Worm (Caenorhabditis elegans): Measurements from ENCODE around the gene ebp-2.

Gene ebp-2

DNA sequence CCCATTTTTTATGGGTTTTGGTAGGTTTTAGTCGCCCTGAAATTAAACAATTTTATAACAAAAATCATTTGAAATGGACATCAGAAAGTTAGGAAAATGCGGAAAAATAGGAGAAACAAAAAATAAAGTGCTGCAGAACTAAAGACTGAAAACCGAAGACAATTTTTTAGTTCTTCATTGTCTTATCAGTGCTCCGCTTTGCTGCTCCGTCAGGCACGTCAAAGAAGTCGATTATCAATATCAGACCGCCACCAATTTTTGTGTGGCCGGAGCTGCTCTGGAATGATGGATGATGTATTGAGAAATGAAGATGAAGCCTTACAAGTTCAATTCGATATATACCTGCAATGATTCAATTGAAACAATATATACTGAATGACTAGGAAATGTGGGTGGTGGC is 4.1 kb upstream of the ebp-2 start, which contains the start of gene vha-6 (continued):
- TF ChIP-seq spr-1 (tag; optimal IDR thresholded peaks at IDR 0.05) (no peak), snpc-1.2 (GFP tag; IDR thresholded peaks at IDR 0.05) (no peak), ceh-20 (GFP tag; IDR thresholded peaks at IDR 0.05) (no peak), zip-2 (tag; optimal IDR thresholded peaks at IDR 0.05) (no peak), mes-2 (tag; optimal IDR thresholded peaks at IDR 0.05; ENCODE audit: poor library complexity, severe bottlenecking) (no peak), ces-1 (GFP tag; optimal IDR thresholded peaks at IDR 0.05) (no peak), dve-1 (tag; optimal IDR thresholded peaks at IDR 0.05; ENCODE audit: insufficient read depth) (peak; percentile 39), dmd-9 (GFP tag; IDR thresholded peaks at IDR 0.05) (no peak), rbr-2 (tag; optimal IDR thresholded peaks at IDR 0.05) (no peak), daf-8 (GFP tag; IDR thresholded peaks at IDR 0.05) (no peak), daf-19 (GFP tag; conservative IDR thresholded peaks at IDR 0.05) (no peak), pqm-1 (tag; optimal IDR thresholded peaks at IDR 0.05) (peak; percentile 93), mxl-2 (GFP tag; conservative IDR thresholded peaks at IDR 0.05) (no peak), set-16 (GFP tag; IDR thresholded peaks at IDR 0.05) (no peak), ZK337.2 (GFP tag; IDR thresholded peaks at IDR 0.05) (no peak), dpl-1 (GFP tag; optimal IDR thresholded peaks at IDR 0.05) (no peak), cey-2 (tag; optimal IDR thresholded peaks at IDR 0.05; ENCODE audit: borderline replicate concordance, insufficient read depth) (no peak), D1046.2 (GFP tag; IDR thresholded peaks at IDR 0.05) (no peak), lir-3 (tag; optimal IDR thresholded peaks at IDR 0.05) (no peak), nhr-42 (GFP tag; IDR thresholded peaks at IDR 0.05) (no peak), nhr-48 (tag; optimal IDR thresholded peaks at IDR 0.05) (no peak), hlh-11 (tag; optimal IDR thresholded peaks at IDR 0.05) (peak; percentile 54), nhr-76 (tag; optimal IDR thresholded peaks at IDR 0.05) (no peak), F26F4.8 (GFP tag; conservative IDR thresholded peaks at IDR 0.05) (no peak), vab-7 (GFP tag; IDR thresholded peaks at IDR 0.05) (no peak), zfp-2 (tag; optimal IDR thresholded peaks at IDR 0.05) (no peak), daf-16 (GFP tag; optimal IDR thresholded peaks at IDR 0.05) (no peak), daf-16 (tag; optimal IDR thresholded peaks at IDR 0.05) (peak; percentile 50), lin-15B (tag; optimal IDR thresholded peaks at IDR 0.05) (no peak)

DNA sequence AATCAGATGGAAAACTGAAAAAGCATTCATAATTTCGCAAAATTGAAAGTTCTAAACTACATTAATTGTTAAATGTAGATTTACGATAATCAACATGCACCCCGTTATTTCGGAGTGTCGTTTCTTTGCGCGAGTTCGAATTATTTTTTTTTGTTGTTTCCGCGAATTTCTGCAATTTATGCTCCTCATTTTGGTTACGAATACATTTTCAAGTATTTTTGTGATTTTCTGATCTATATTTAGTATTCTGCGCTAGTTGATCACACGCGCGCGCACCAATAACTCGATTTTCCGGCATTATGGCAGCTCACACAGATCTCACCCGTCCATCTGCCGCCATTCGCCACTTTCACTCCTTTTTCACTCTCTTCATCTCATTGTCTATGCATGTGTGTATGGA is 2.3 kb upstream of the ebp-2 start, which contains the start of gene VW02B12L.2:
TSS of gene VW02B12L.2 (minus strand) at position 65 of the 400 bp plus-strand sequence.
- TF ChIP-seq Y48G9A.11 (GFP tag; IDR thresholded peaks at IDR 0.05): peak; percentile 45; the same call in 1 of the 2 replicates
- TF ChIP-seq T20F7.1 (GFP tag; optimal IDR thresholded peaks at IDR 0.05): peak; percentile 94
- TF ChIP-seq egl-43 (GFP tag; IDR thresholded peaks at IDR 0.05): no peak
- TF ChIP-seq F49E8.2 (tag; optimal IDR thresholded peaks at IDR 0.05; ENCODE audit: borderline replicate concordance): no peak
- no peak for TF ChIP-seq zfp-2 (tag; optimal IDR thresholded peaks at IDR 0.05)
- TF ChIP-seq unc-130 (GFP tag; optimal IDR thresholded peaks at IDR 0.05): no peak
- TF ChIP-seq mxl-2 (GFP tag; conservative IDR thresholded peaks at IDR 0.05): no peak
- TF ChIP-seq zip-11 (GFP tag; IDR thresholded peaks at IDR 0.05): no peak
- no peak for TF ChIP-seq daf-8 (GFP tag; IDR thresholded peaks at IDR 0.05)
- TF ChIP-seq nhr-28 (tag; optimal IDR thresholded peaks at IDR 0.05): peak; percentile 28
- no peak for TF ChIP-seq saeg-2 (GFP tag; IDR thresholded peaks at IDR 0.05)
- no peak for TF ChIP-seq lin-13 (GFP tag; optimal IDR thresholded peaks at IDR 0.05)
- no peak for TF ChIP-seq nhr-25 (tag; optimal IDR thresholded peaks at IDR 0.05; ENCODE audit: borderline replicate concordance, insufficient read depth)
- no peak for TF ChIP-seq set-16 (GFP tag; IDR thresholded peaks at IDR 0.05)
- no peak for TF ChIP-seq F10B5.3 (tag; optimal IDR thresholded peaks at IDR 0.05)
- TF ChIP-seq ZK337.2 (GFP tag; IDR thresholded peaks at IDR 0.05): no peak
- TF ChIP-seq daf-16 (GFP tag; optimal IDR thresholded peaks at IDR 0.05): no peak
- TF ChIP-seq daf-16 (tag; optimal IDR thresholded peaks at IDR 0.05): peak; percentile 15
- no peak for TF ChIP-seq ceh-62 (tag; optimal IDR thresholded peaks at IDR 0.05)
- TF ChIP-seq gei-8 (GFP tag; optimal IDR thresholded peaks at IDR 0.05): no peak
- TF ChIP-seq R02D3.7 (tag; optimal IDR thresholded peaks at IDR 0.05): peak; percentile 65
- TF ChIP-seq D1046.2 (GFP tag; IDR thresholded peaks at IDR 0.05): no peak
- no peak for TF ChIP-seq ZK546.5 (tag; optimal IDR thresholded peaks at IDR 0.05)
- TF ChIP-seq duxl-1 (tag; optimal IDR thresholded peaks at IDR 0.05; ENCODE audit: poor library complexity): no peak
- no peak for TF ChIP-seq tra-1 (GFP tag; IDR thresholded peaks at IDR 0.05)
- no peak for TF ChIP-seq spr-1 (tag; optimal IDR thresholded peaks at IDR 0.05)
- no peak for TF ChIP-seq madf-5 (GFP tag; IDR thresholded peaks at IDR 0.05)
- peak; percentile 83 for TF ChIP-seq dpl-1 (GFP tag; optimal IDR thresholded peaks at IDR 0.05)
- no peak for TF ChIP-seq nhr-6 (tag; optimal IDR thresholded peaks at IDR 0.05)
- TF ChIP-seq lsy-2 (tag; optimal IDR thresholded peaks at IDR 0.05): peak in 1 of 2 experiments; percentile 66
- no peak for TF ChIP-seq attf-4 (tag; optimal IDR thresholded peaks at IDR 0.05)

Data from whole organism, L4 larva.